Fruit fly (Drosophila melanogaster) whole organism, embryonic: Measurements from ENCODE around the gene sra.

Source experiments
- Abd-B ChIP-seq: fragments of 200-800 bp; sonication (Bioruptor generic); optimal IDR thresholded peaks from 2 replicates; lab custom pipeline; 2018; ENCODE audit warnings: missing biosample characterization, mild to moderate bottlenecking, missing genetic modification characterization, moderate library complexity
- BtbVII ChIP-seq: fragments of 200-800 bp; sonication (Bioruptor generic); optimal IDR thresholded peaks from 3 replicates; lab custom pipeline; 2017; ENCODE audit warnings: missing biosample characterization, mild to moderate bottlenecking, missing genetic modification characterization
- CG10565 ChIP-seq: fragments of 200-800 bp; sonication (Bioruptor generic); optimal IDR thresholded peaks from 3 replicates; lab custom pipeline; 2016; ENCODE audit warnings: missing biosample characterization, mild to moderate bottlenecking, missing genetic modification characterization
- CG11504 ChIP-seq: fragments of 200-800 bp; sonication (Bioruptor generic); optimal IDR thresholded peaks from 3 replicates; lab custom pipeline; 2019; ENCODE audit warnings: missing biosample characterization, mild to moderate bottlenecking, missing genetic modification characterization, moderate library complexity
- CG13894 ChIP-seq: fragments of 200-800 bp; sonication (Bioruptor generic); optimal IDR thresholded peaks from 3 replicates; lab custom pipeline; 2018; ENCODE audit warnings: missing biosample characterization, mild to moderate bottlenecking, missing genetic modification characterization, moderate library complexity
- CG1602 ChIP-seq: fragments of 200-800 bp; sonication (Bioruptor generic); optimal IDR thresholded peaks from 3 replicates; lab custom pipeline; 2016; ENCODE audit warnings: missing biosample characterization, missing genetic modification characterization
- CG17912 ChIP-seq: fragments of 200-800 bp; sonication (Bioruptor generic); optimal IDR thresholded peaks from 2 replicates; lab custom pipeline; 2018; ENCODE audit warnings: missing biosample characterization, mild to moderate bottlenecking, missing genetic modification characterization
- CG31388 ChIP-seq: fragments of 200-800 bp; sonication (Bioruptor generic); optimal IDR thresholded peaks from 2 replicates; lab custom pipeline; 2016; ENCODE audit warnings: missing biosample characterization, missing genetic modification characterization
- CG3407 ChIP-seq: fragments of 200-800 bp; sonication (Bioruptor generic); optimal IDR thresholded peaks from 2 replicates; lab custom pipeline; 2018; ENCODE audit warnings: missing biosample characterization, mild to moderate bottlenecking, missing genetic modification characterization
- CG3847 ChIP-seq: fragments of 200-800 bp; sonication (Bioruptor generic); IDR thresholded peaks from 2 replicates; pipeline ENCODE4 v1.3.6; 2022; ENCODE audit warnings: missing biosample characterization, missing genetic modification characterization
- CG4854 ChIP-seq: fragments of 200-800 bp; sonication (Bioruptor generic); optimal IDR thresholded peaks from 2 replicates; lab custom pipeline; 2016; ENCODE audit warnings: missing biosample characterization, missing genetic modification characterization, inconsistent platforms
- CG8478 ChIP-seq: fragments of >200 bp; optimal IDR thresholded peaks from 2 replicates; lab custom pipeline; 2018
- CG9797 ChIP-seq: fragments of 200-800 bp; sonication (Bioruptor generic); optimal IDR thresholded peaks from 3 replicates; lab custom pipeline; 2018; ENCODE audit warnings: missing biosample characterization, mild to moderate bottlenecking, missing genetic modification characterization
- CG9932 ChIP-seq: fragments of 200-800 bp; sonication (Bioruptor generic); IDR thresholded peaks from 2 replicates; pipeline ENCODE4 v1.3.6; 2022; ENCODE audit warnings: missing biosample characterization, missing genetic modification characterization
- CkIIα-i1 ChIP-seq: fragments of 200-800 bp; sonication (Bioruptor generic); IDR thresholded peaks from 2 replicates; pipeline ENCODE4 v1.3.6; 2022; ENCODE audit warnings: missing biosample characterization, missing genetic modification characterization
- Dp ChIP-seq: fragments of 200-800 bp; sonication (Bioruptor generic); optimal IDR thresholded peaks from 2 replicates; lab custom pipeline; 2018; ENCODE audit warnings: missing biosample characterization, mild to moderate bottlenecking, missing genetic modification characterization, moderate library complexity
- HLH54F ChIP-seq: fragments of 200-800 bp; sonication (Bioruptor generic); optimal IDR thresholded peaks from 3 replicates; lab custom pipeline; 2016; ENCODE audit warnings: missing biosample characterization, missing genetic modification characterization
- Hand ChIP-seq: fragments of 200-800 bp; sonication (Bioruptor generic); optimal IDR thresholded peaks from 2 replicates; lab custom pipeline; 2017; ENCODE audit warnings: mild to moderate bottlenecking, missing biosample characterization, missing genetic modification reagents, missing genetic modification characterization
- Hey ChIP-seq: fragments of 200-800 bp; sonication (Bioruptor generic); optimal IDR thresholded peaks from 3 replicates; lab custom pipeline; 2018; ENCODE audit warnings: missing biosample characterization, mild to moderate bottlenecking, missing genetic modification characterization
- Hsf ChIP-seq: fragments of 200-800 bp; sonication (Bioruptor generic); optimal IDR thresholded peaks from 3 replicates; lab custom pipeline; 2016; ENCODE audit warnings: missing biosample characterization, missing genetic modification characterization
- Jarid2 ChIP-seq: fragments of 200-800 bp; sonication (Bioruptor generic); optimal IDR thresholded peaks from 3 replicates; lab custom pipeline; 2017; ENCODE audit warnings: mild to moderate bottlenecking, missing biosample characterization, missing genetic modification reagents, missing genetic modification characterization
- MBD-R2 ChIP-seq: fragments of 200-800 bp; sonication (Bioruptor generic); IDR thresholded peaks from 2 replicates; pipeline ENCODE4 v1.3.6; 2022; ENCODE audit warnings: missing biosample characterization, missing genetic modification characterization
- MTF-1 ChIP-seq: fragments of 200-800 bp; sonication (Bioruptor generic); optimal IDR thresholded peaks from 2 replicates; lab custom pipeline; 2018; ENCODE audit warnings: missing biosample characterization, mild to moderate bottlenecking, missing genetic modification characterization, borderline replicate concordance
- Meics ChIP-seq: fragments of 200-800 bp; sonication (Bioruptor generic); optimal IDR thresholded peaks from 2 replicates; lab custom pipeline; 2017; ENCODE audit warnings: missing biosample characterization, mild to moderate bottlenecking, missing genetic modification characterization
- NFAT ChIP-seq: fragments of 200-800 bp; sonication (Bioruptor generic); IDR thresholded peaks from 2 replicates; pipeline ENCODE4 v1.3.6; 2022; ENCODE audit warnings: missing biosample characterization, missing genetic modification characterization
- Oli ChIP-seq: fragments of 200-800 bp; sonication (Bioruptor generic); optimal IDR thresholded peaks from 2 replicates; lab custom pipeline; 2018; ENCODE audit warnings: missing biosample characterization, mild to moderate bottlenecking, missing genetic modification characterization, moderate library complexity
- Taf1 ChIP-seq: fragments of 200-800 bp; sonication (Bioruptor generic); IDR thresholded peaks from 2 replicates; pipeline ENCODE4 v1.3.6; 2022; ENCODE audit warnings: missing biosample characterization, missing genetic modification characterization
- Usf ChIP-seq: fragments of 200-800 bp; sonication (Bioruptor generic); optimal IDR thresholded peaks from 2 replicates; lab custom pipeline; 2017; ENCODE audit warnings: missing genotype, missing biosample characterization, missing genetic modification characterization
- Vsx1 ChIP-seq: fragments of 200-800 bp; sonication (Bioruptor generic); optimal IDR thresholded peaks from 2 replicates; lab custom pipeline; 2017; ENCODE audit warnings: missing biosample characterization, mild to moderate bottlenecking, missing genetic modification characterization, missing genetic modification reagents
- Xbp1 ChIP-seq: fragments of 200-800 bp; sonication (Bioruptor generic); optimal IDR thresholded peaks from 3 replicates; lab custom pipeline; 2016; ENCODE audit warnings: missing biosample characterization, mild to moderate bottlenecking, missing genetic modification characterization
- caup ChIP-seq: fragments of 200-800 bp; sonication (Bioruptor generic); optimal IDR thresholded peaks from 3 replicates; lab custom pipeline; 2017; ENCODE audit warnings: missing biosample characterization, mild to moderate bottlenecking, missing genetic modification characterization, moderate library complexity; ENCODE audit not compliant: severe bottlenecking
- ci ChIP-seq: fragments of 200-800 bp; sonication (Bioruptor generic); IDR thresholded peaks from 3 replicates; pipeline ENCODE4 v1.3.6; 2022; ENCODE audit warnings: missing biosample characterization, missing genetic modification characterization
- corto ChIP-seq: fragments of 200-800 bp; sonication (Bioruptor generic); optimal IDR thresholded peaks from 2 replicates; lab custom pipeline; 2016; ENCODE audit warnings: missing biosample characterization, mild to moderate bottlenecking, missing genetic modification characterization, moderate library complexity
- crp ChIP-seq, 2 experiments: fragments of 200-800 bp; sonication (Bioruptor generic); optimal IDR thresholded peaks; 2 replicates in 1 of 2; 3 replicates in 1 of 2; lab custom pipeline; 2017; ENCODE audit warnings: missing biosample characterization in 2 of 2, missing genetic modification characterization in 2 of 2, mild to moderate bottlenecking in 1 of 2, moderate library complexity in 1 of 2
- dati ChIP-seq: fragments of 200-800 bp; sonication (Bioruptor generic); IDR thresholded peaks from 2 replicates; pipeline ENCODE4 v1.3.6; 2022; ENCODE audit warnings: missing biosample characterization, missing genetic modification characterization
- disco-r ChIP-seq: fragments of 200-800 bp; sonication (Bioruptor generic); optimal IDR thresholded peaks from 2 replicates; lab custom pipeline; 2016; ENCODE audit warnings: missing biosample characterization, missing genetic modification characterization
- gro ChIP-seq: fragments of 200-800 bp; sonication (Bioruptor generic); optimal IDR thresholded peaks from 2 replicates; lab custom pipeline; 2016; ENCODE audit warnings: missing biosample characterization, missing genetic modification characterization
- hkb ChIP-seq, 2 experiments: fragments of 200-800 bp in 1 of 2; fragments of >200 bp in 1 of 2; sonication (Bioruptor generic) in 1 of 2; IDR thresholded peaks in 1 of 2; optimal IDR thresholded peaks in 1 of 2; 2 replicates each; pipeline versions ENCODE4 v1.3.6 to Lab custom; 2017 to 2022; ENCODE audit warnings: missing biosample characterization in 1 of 2, missing genetic modification characterization in 1 of 2
- knrl ChIP-seq: fragments of 200-800 bp; sonication (Bioruptor generic); IDR thresholded peaks from 3 replicates; pipeline ENCODE4 v1.3.6; 2022; ENCODE audit warnings: missing biosample characterization, missing genetic modification characterization; ENCODE audit not compliant: partially characterized antibody
- lilli ChIP-seq: fragments of 200-800 bp; sonication (Bioruptor generic); optimal IDR thresholded peaks from 3 replicates; lab custom pipeline; 2016; ENCODE audit warnings: missing biosample characterization, missing genetic modification characterization
- mam ChIP-seq: fragments of 200-800 bp; sonication (Bioruptor generic); optimal IDR thresholded peaks from 3 replicates; lab custom pipeline; 2016; ENCODE audit warnings: missing biosample characterization, missing genetic modification characterization
- mirr ChIP-seq: fragments of 200-800 bp; sonication (Bioruptor generic); optimal IDR thresholded peaks from 3 replicates; lab custom pipeline; 2018; ENCODE audit warnings: missing biosample characterization, mild to moderate bottlenecking, missing genetic modification characterization
- nom ChIP-seq: fragments of 200-800 bp; sonication (Bioruptor generic); optimal IDR thresholded peaks from 2 replicates; lab custom pipeline; 2017; ENCODE audit warnings: missing biosample characterization, missing genetic modification characterization, mild to moderate bottlenecking, moderate library complexity, missing genetic modification reagents
- pfk ChIP-seq: fragments of 200-800 bp; sonication (Bioruptor generic); optimal IDR thresholded peaks from 2 replicates; lab custom pipeline; 2018; ENCODE audit warnings: missing biosample characterization, mild to moderate bottlenecking, missing genetic modification characterization, moderate library complexity
- prd ChIP-seq, 3 experiments: fragments of >200 bp in 2 of 3; fragments of 200-800 bp in 1 of 3; sonication (Bioruptor generic) in 1 of 3; optimal IDR thresholded peaks in 2 of 3; IDR thresholded peaks in 1 of 3; 2 replicates in 2 of 3; 3 replicates in 1 of 3; pipeline versions ENCODE4 v1.3.6 to Lab custom; 2017 to 2022; ENCODE audit warnings: missing biosample characterization in 1 of 3, missing genetic modification characterization in 1 of 3
- sc ChIP-seq, 3 experiments: fragments of >200 bp in 2 of 3; fragments of 200-800 bp in 1 of 3; sonication (Bioruptor generic) in 1 of 3; optimal IDR thresholded peaks; 2 replicates in 2 of 3; 3 replicates in 1 of 3; lab custom pipeline; 2017; ENCODE audit warnings: mild to moderate bottlenecking in 1 of 3, missing biosample characterization in 1 of 3, missing genetic modification characterization in 1 of 3, missing genetic modification reagents in 1 of 3
- sens ChIP-seq: fragments of 200-800 bp; sonication (Bioruptor generic); peaks from one replicate; lab custom pipeline; 2016; ENCODE audit warnings: missing biosample characterization, missing genetic modification characterization
- sima ChIP-seq: fragments of 200-800 bp; sonication (Bioruptor generic); optimal IDR thresholded peaks from 2 replicates; lab custom pipeline; 2016; ENCODE audit warnings: missing biosample characterization, missing genetic modification characterization
- sug ChIP-seq: fragments of 200-800 bp; optimal IDR thresholded peaks from 2 replicates; lab custom pipeline; 2019; ENCODE audit warnings: missing biosample characterization, mild to moderate bottlenecking, missing genetic modification characterization, moderate library complexity
- tap ChIP-seq: fragments of 200-800 bp; optimal IDR thresholded peaks from 3 replicates; lab custom pipeline; 2019; ENCODE audit warnings: missing biosample characterization, mild to moderate bottlenecking, missing genetic modification characterization, moderate library complexity

Gene sra

dm6 chr3R:16225760-16226159, 39.0 kb downstream of the sra start (continued):
- TF ChIP-seq mirr (GFP tag; lab: Kevin White, UChicago) = peak; percentile 2
- no peak for TF ChIP-seq gro (GFP tag; lab: Kevin White, UChicago)
- TF ChIP-seq CG9932 (GFP tag; lab: Robert Waterston, UW) = no peak
- no peak for TF ChIP-seq HLH54F (GFP tag; lab: Kevin White, UChicago)
- no peak for TF ChIP-seq NFAT (GFP tag; lab: Robert Waterston, UW)
- TF ChIP-seq Hey = no peak
- peak; percentile 73 for TF ChIP-seq CG13894 (tag; lab: Kevin White, UChicago)
- no peak for TF ChIP-seq sug (tag; lab: Kevin White, UChicago)
- no peak for TF ChIP-seq Xbp1 (GFP tag; lab: Kevin White, UChicago)
- no peak for TF ChIP-seq Vsx1 (GFP tag; lab: Kevin White, UChicago)
- TF ChIP-seq crp (GFP tag; optimal IDR thresholded peaks at IDR 0.05; lab: Kevin White, UChicago) = no peak
- peak; percentile 43 for TF ChIP-seq CG11504 (tag; lab: Kevin White, UChicago)
- TF ChIP-seq BtbVII (GFP tag; lab: Kevin White, UChicago) = no peak
- TF ChIP-seq lilli = no peak
- no peak for TF ChIP-seq disco-r (GFP tag; lab: Kevin White, UChicago)
- TF ChIP-seq CG8478 (lab: Kevin White, UChicago) = no peak
- TF ChIP-seq CG9797 = no peak
- no peak for TF ChIP-seq Meics
- TF ChIP-seq dati (GFP tag; lab: Robert Waterston, UW) = no peak
- TF ChIP-seq CG17912 (GFP tag; lab: Kevin White, UChicago) = no peak
- TF ChIP-seq nom (GFP tag; lab: Kevin White, UChicago) = no peak
- TF ChIP-seq pfk (GFP tag; lab: Kevin White, UChicago) = no peak
- no peak for TF ChIP-seq Abd-B
- TF ChIP-seq sens (GFP tag; lab: Kevin White, UChicago) = no peak
- TF ChIP-seq Taf1 (GFP tag; lab: Robert Waterston, UW) = no peak
- TF ChIP-seq mam (GFP tag; lab: Kevin White, UChicago) = no peak
- no peak for TF ChIP-seq CkIIα-i1 (GFP tag; lab: Robert Waterston, UW)
- TF ChIP-seq ci (GFP tag; lab: Robert Waterston, UW) = no peak
- no peak for TF ChIP-seq hkb (optimal IDR thresholded peaks at IDR 0.05; lab: Kevin White, UChicago)
- no peak for TF ChIP-seq hkb (GFP tag; IDR thresholded peaks at IDR 0.05; lab: Robert Waterston, UW)
- no peak for TF ChIP-seq Hsf (GFP tag; lab: Kevin White, UChicago)
- no peak for TF ChIP-seq Usf (GFP tag; lab: Kevin White, UChicago)
- no peak for TF ChIP-seq sc (optimal IDR thresholded peaks at IDR 0.05; lab: Kevin White, UChicago)
- no peak for TF ChIP-seq sc (GFP tag; optimal IDR thresholded peaks at IDR 0.05; lab: Kevin White, UChicago)
- no peak for TF ChIP-seq prd (optimal IDR thresholded peaks at IDR 0.05; lab: Kevin White, UChicago)
- no peak for TF ChIP-seq prd (GFP tag; IDR thresholded peaks at IDR 0.05; lab: Robert Waterston, UW)
- TF ChIP-seq CG3407 (GFP tag; lab: Kevin White, UChicago) = no peak
- no peak for TF ChIP-seq CG31388 (GFP tag; lab: Kevin White, UChicago)
- no peak for TF ChIP-seq MTF-1 (GFP tag; lab: Kevin White, UChicago)
- no peak for TF ChIP-seq sima (GFP tag; lab: Kevin White, UChicago)
- peak; percentile 62 for TF ChIP-seq Jarid2 (GFP tag; lab: Kevin White, UChicago)
- no peak for TF ChIP-seq corto (GFP tag; lab: Kevin White, UChicago)
- TF ChIP-seq CG1602 (GFP tag; lab: Kevin White, UChicago) = no peak
- peak; percentile 13 for TF ChIP-seq Hand (GFP tag; lab: Kevin White, UChicago)
- no peak for TF ChIP-seq CG4854 (GFP tag; lab: Kevin White, UChicago)
- no peak for TF ChIP-seq caup (GFP tag; lab: Kevin White, UChicago)
- TF ChIP-seq tap (tag; lab: Kevin White, UChicago) = no peak
- TF ChIP-seq Dp (GFP tag; lab: Kevin White, UChicago) = no peak
- TF ChIP-seq Oli (tag; lab: Kevin White, UChicago) = no peak
- no peak for TF ChIP-seq MBD-R2
- no peak for TF ChIP-seq CG3847 (GFP tag; lab: Robert Waterston, UW)
- no peak for TF ChIP-seq knrl (GFP tag; lab: Robert Waterston, UW)
- no peak for TF ChIP-seq CG10565
